Worm (Caenorhabditis elegans) whole organism, L4/young adult: ENCODE results near the gene Y71H2AM.1.
"Not testable (repeated sequence)": the region's sequence is repeated elsewhere in the genome, so short reads cannot be mapped to it uniquely, and the experiment has no call there.

Experiments
- W03F9.2 ChIP-seq: fragments of 150-350 bp; optimal IDR thresholded peaks from 2 replicates; lab custom pipeline; 2014; ENCODE audit warnings: missing biosample characterization, missing genetic modification characterization
- dao-5 ChIP-seq: sonication (generic microtip); optimal IDR thresholded peaks from 2 replicates; lab custom pipeline; 2016; ENCODE audit warnings: missing genotype, missing genetic modification characterization, moderate library complexity, missing compliant biosample characterization
- him-1 ChIP-seq: sonication (generic microtip); optimal IDR thresholded peaks from 2 replicates; lab custom pipeline; 2016; ENCODE audit warnings: missing genotype, missing genetic modification reagents, missing genetic modification characterization, missing compliant biosample characterization

The Y71H2AM.1 gene

ce11 chrIII:2805084-2805483, 21.8 kb upstream of the Y71H2AM.1 start, which contains the start of gene Y71H2AM.3:
Gene Y71H2AM.3, plus strand, starts transcription at chrIII:2805430.
- no peak for TF ChIP-seq dao-5
- TF ChIP-seq W03F9.2 (tag; lab: Kevin White, UChicago) = no peak
- TF ChIP-seq him-1 (tag; lab: Kevin White, UChicago) = no peak

DNA sequence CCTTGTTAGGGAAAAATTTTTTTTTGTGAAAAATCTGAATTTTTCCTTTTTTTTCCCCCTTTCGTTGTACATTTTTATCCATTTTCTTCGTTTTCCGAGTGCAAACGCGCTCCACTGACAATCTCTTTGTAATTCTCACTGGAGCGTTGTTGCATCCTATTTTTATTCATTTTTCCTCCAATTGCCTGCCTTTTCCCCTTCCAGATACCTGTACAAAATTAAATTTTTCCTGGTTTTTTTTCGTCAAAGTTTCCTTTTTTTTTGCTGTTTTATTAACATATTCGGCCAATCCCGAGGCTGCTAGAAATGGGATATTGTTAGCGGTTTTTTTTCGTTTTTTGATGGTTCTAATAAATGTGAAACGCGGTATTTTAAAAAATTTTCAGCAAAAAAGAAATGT, 15.5 kb upstream of the Y71H2AM.1 start:
- TF ChIP-seq dao-5 (no peak), him-1 (tag; lab: Kevin White, UChicago) (no peak), W03F9.2 (tag; lab: Kevin White, UChicago) (no peak)

DNA sequence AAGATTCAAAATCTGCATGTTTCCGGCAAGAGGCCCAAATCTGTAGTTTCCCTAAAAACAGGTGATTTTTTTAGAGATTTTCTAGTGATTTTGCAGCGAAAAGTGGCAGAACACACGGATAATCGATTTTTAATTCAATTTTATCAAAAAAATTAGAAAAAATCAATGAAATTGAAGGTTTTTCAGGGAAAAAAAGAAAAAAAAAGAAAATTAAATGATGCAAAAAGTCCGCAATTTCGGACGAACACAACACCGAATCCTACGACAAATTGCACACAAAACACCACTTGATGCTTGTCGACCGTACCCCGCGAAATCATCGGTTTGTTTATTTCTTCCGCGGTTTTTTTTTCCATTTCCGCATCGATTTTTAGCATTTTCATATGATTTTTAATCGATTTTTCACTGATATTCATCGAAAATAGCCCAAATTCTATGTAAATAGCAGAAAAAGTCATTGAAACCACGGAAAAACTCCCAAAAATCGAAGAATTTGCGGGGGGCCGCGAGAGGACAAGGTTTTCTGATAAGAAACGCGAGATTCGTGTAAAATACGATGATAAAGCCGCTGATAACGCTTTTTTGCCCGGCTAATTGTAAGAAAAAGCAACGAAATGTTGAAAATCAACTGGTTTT, 11.8 kb upstream of the Y71H2AM.1 start, which contains the start of gene tufm-1:
Gene tufm-1, minus strand, starts transcription at position 51 of the 636 bp plus-strand sequence.
- TF ChIP-seq him-1 (tag; lab: Kevin White, UChicago) (no peak), W03F9.2 (tag; lab: Kevin White, UChicago) (peak; percentile 77)

ce11 chrIII:2816205-2816923, 10.5 kb upstream of the Y71H2AM.1 start:
- TF ChIP-seq dao-5 (no peak), W03F9.2 (tag; lab: Kevin White, UChicago) (no peak), him-1 (tag; lab: Kevin White, UChicago) (no peak)

DNA sequence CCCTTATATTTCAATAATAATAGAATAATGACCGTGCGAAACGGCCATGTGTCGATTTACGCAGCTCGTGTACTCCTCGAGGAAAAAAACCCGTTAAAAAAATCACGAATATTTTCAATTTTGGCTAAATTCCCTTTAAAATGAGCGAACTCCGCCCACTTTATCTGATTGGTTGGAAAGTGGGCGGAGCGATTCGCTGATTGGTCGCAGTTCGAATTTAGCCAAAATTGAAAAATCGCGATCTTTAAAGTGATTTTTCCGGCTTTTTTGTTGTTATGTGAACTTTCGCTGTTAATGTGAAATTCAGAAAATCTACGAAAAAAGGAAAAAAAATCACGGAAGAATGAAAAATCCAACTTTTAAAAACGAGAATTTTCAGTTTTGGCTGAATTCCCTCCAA, 9.0 kb upstream of the Y71H2AM.1 start:
- TF ChIP-seq him-1 (tag; lab: Kevin White, UChicago) (no peak), W03F9.2 (tag; lab: Kevin White, UChicago) (no peak), dao-5 (no peak)

DNA sequence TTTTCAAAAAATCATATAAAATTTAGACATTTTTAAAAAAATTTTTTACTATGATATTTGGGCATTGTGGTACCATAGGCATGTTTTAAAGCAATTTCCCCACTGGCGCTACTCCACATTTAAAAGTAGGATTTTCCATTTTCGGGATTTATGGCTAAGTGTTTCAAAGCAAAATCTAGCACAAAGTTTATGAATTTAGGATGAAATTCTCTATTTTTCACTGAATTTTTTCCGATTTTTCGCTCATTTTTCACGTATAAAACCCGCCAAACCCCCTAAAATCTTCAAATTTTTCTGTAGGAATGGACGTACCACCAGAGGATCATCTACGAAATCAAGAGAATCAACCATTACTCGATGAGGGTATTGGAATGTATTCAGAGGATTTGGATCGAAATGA, 7.9 kb upstream of the Y71H2AM.1 start, which contains the start of gene pipp-4P:
Gene pipp-4P, plus strand, starts transcription at position 301 of the 400 bp plus-strand sequence.
- TF ChIP-seq dao-5 = no peak
- TF ChIP-seq W03F9.2 (tag; lab: Kevin White, UChicago) = no peak
- no peak for TF ChIP-seq him-1 (tag; lab: Kevin White, UChicago)

DNA sequence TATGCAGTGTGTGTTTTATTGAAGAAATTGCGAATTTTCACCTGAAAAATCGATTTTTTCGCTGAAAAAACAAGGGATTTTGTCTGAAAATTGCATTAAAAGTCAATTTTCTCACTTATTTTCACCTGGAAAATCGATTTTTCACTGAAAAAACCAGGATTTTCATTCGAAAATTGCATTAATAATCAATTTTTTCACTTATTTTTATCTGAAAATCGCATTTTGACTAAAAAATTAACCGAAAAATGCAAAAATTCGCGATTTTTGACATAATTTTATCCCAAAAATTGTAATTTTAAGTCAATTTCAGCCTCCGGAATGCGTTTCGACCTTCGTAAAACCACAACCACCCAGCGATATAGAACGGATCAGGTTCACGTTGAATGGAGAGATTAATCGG, 5.6 kb downstream of the Y71H2AM.1 start, which contains the start of gene Y71H2AM.29:
Gene Y71H2AM.29, plus strand, starts transcription at position 301 of the 400 bp plus-strand sequence.
- TF ChIP-seq him-1 (tag; lab: Kevin White, UChicago) (no peak), dao-5 (no peak), W03F9.2 (tag; lab: Kevin White, UChicago) (no peak)

DNA sequence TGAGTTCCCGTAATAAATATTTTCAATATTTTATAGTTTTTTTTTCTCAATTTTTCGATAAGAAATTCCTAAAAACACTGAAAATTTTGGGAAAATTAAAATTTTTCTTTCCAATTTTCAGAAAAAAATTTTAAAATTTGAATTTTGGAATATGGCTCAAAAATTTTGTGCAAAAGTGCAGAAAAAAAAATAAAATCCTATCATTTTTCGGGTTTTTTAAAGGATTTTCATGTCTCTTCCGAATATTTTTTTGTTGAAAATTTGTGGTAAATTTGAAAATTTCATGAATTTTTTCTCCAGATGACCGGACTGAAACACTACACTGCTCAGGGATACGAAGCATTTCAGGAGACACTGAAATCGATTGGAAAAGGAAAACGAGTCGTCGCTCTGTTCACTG, 7.5 kb downstream of the Y71H2AM.1 start, which contains the start of gene txdc-17:
Gene txdc-17, plus strand, starts transcription at position 301 of the 400 bp plus-strand sequence.
- TF ChIP-seq dao-5 (no peak), W03F9.2 (tag; lab: Kevin White, UChicago) (no peak), him-1 (tag; lab: Kevin White, UChicago) (no peak)

ce11 chrIII:2834998-2835397, 8.1 kb downstream of the Y71H2AM.1 start:
- TF ChIP-seq W03F9.2 (tag; lab: Kevin White, UChicago) (no peak), him-1 (tag; lab: Kevin White, UChicago) (no peak), dao-5 (no peak)

- TF ChIP-seq him-1 (tag; lab: Kevin White, UChicago) = no peak
- no peak for TF ChIP-seq dao-5
- no peak for TF ChIP-seq W03F9.2 (tag; lab: Kevin White, UChicago)
Measured at ce11 chrIII:2836339-2836738, 9.5 kb downstream of the Y71H2AM.1 start, which contains the start of gene josd-1. Gene josd-1, plus strand, starts transcription at chrIII:2836639.

DNA sequence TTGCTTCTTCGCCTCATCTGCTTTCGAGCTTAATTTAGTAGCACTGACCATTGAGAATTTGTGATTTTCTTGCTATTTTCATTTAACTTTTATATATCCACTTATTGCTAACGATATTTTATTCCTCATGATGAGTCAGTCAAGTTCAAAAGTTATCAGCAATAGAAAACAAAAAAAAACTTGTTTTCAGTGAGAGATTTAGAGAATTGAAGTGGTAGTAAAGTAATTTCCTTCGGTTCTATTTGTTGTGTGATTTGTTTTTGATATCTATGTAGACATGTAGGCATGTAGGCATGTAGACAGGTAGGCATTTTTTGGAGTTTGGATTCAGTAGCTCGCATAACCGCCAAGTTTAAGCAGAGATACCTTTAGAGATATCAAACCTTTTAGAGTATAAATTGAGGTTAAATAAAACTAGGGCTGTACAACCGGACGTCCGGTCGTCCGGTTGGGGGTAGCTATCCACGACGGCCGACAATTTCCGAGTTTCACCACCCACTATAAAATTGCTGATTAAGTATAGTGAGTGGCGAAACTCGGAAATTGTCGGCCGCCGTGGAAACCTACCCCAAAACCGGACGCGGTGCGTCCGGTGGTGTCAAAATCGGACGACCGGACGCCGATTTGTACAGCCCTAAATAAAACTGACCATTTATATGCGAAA, 14.1 kb downstream of the Y71H2AM.1 start, which contains the start of gene Y71H2AR.2:
Gene Y71H2AR.2, minus strand, starts transcription at position 51 of the 664 bp plus-strand sequence.
- no peak for TF ChIP-seq W03F9.2 (tag; lab: Kevin White, UChicago)
- no peak for TF ChIP-seq him-1 (tag; lab: Kevin White, UChicago)
- no peak for TF ChIP-seq dao-5

DNA sequence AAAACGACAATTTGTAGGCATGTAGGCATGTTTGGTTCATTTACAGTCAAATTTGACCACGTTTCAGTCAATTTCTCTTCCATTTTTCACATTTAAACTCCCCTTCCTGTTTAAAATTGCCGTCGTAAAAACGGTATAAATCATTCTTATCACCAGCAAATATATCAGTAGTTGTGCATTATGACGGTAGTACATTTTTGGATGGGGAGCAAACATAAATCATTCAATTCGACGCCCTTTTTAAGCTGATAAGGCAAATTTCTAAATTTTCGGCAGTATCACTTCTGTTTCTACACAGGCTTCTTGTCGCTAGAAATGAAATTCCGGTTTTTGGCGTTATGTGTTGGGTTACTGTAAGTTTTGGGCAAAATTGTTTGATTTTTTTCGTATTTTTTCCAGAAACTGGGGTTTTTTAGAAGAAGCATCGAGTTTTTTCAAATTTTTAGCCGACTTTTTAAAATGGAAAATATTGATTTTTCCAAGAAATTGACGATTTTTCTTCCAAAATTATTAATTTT, 15.0 kb downstream of the Y71H2AM.1 start, which contains the start of gene H34I24.2:
Gene H34I24.2, plus strand, starts transcription at position 189 of the 518 bp plus-strand sequence.
- TF ChIP-seq W03F9.2 (tag; lab: Kevin White, UChicago) = no peak

DNA sequence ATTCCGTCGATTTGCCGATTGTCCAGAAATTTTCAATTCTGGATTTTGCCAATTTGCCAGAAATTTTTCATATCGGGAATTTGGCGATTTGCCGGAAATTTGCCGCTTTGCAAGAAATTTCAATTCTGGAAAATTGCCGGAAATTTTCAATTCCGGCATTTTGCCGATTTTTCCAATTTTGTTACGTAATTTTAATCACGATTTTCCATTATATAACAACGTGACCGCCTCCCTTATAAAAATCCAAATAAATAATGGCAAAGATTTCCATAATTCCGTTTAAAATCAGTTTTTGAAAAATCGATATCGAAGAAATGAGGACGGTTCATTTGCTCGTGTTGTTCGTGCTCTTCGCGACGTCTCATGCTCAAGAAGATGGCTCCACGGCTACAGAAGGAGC, 19.9 kb downstream of the Y71H2AM.1 start, which contains the start of gene H34I24.1:
Gene H34I24.1, plus strand, starts transcription at position 301 of the 400 bp plus-strand sequence.
- TF ChIP-seq W03F9.2 (tag; lab: Kevin White, UChicago); him-1 (tag; lab: Kevin White, UChicago); dao-5: not testable (repeated sequence)
